Worm (Caenorhabditis elegans) whole organism, L4 larva: Measurements from ENCODE around the gene F09F7.5.
A peak's percentile ranks its signal among the peaks of the same experiment; 100 is the strongest.

Experiments
- lin-39 ChIP-seq: fragments of 150-350 bp; optimal IDR thresholded peaks from 2 replicates; lab custom pipeline; 2014; ENCODE audit warnings: missing biosample characterization, missing genetic modification reagents, missing genetic modification characterization
- set-16 ChIP-seq: fragments of 200-800 bp; sonication (Bioruptor generic); IDR thresholded peaks from 2 replicates; pipeline ENCODE4 v1.3.6; 2022; ENCODE audit warnings: missing genetic modification reagents, missing genetic modification characterization, missing compliant biosample characterization

DNA sequence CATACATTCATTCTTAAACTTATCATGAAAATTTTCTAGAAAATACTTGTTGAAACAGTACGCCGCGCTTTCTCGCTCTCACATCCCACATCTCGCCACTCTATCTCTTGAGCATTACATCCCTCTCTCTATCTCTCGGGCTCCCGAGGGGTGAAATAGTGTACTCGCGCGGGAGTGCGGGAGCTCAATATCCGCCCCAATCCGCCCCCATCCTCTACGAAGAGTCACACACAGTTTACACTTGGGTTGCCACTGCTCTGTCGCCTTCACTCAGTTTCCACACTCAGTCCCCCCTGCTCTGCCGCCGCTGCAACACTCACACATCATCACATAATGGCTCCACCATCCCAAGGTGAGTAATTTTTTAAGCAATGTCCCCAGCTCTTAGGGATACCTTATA lies 18.0 kb downstream of the F09F7.5 start, which contains the start of gene mlc-3:
- peak; percentile 43; the same call in 1 of the 2 replicates for TF ChIP-seq set-16
- no peak for TF ChIP-seq lin-39 (tag; lab: Kevin White, UChicago)
